Worm (Caenorhabditis elegans): ENCODE measurements around the gene W07G4.5.

DNA sequence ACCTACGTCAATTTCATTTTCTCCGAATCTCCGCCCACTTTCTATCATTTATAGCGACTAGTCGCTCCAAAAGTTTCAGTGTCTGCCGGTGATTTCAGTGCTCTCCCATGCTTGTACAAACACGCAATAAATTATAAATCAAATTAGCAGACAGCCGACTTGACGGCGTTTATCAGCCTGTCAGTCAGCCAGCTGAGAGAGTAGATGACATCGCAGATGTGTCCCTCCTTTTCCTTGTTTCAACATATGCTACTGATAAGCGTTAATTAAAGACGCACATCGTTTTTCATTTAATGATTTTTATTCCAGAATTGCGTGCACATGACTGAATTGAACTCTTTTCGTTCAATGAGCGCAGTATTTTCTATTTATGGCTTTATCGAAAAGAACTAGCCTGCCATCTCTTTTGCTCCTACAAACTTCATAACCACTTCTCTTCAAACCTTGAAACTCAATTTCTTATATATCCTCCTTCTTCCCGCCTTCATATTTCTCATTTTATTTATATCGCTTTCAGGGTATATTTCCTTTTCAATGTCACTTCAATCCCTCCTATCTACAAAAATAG lies 4.5 kb upstream of the W07G4.5 start, which contains the start of gene lap-2:
- peak; percentile 90 for TF ChIP-seq unc-62 (GFP tag; optimal IDR thresholded peaks at IDR 0.05)
- peak; percentile 46 for TF ChIP-seq nhr-90 (tag; optimal IDR thresholded peaks at IDR 0.05)
- no peak for TF ChIP-seq ceh-58 (GFP tag; IDR thresholded peaks at IDR 0.05)
- no peak for TF ChIP-seq snpc-4 (GFP tag; optimal IDR thresholded peaks at IDR 0.05)
- TF ChIP-seq snpc-4 (tag; optimal IDR thresholded peaks at IDR 0.05): peak in 1 of 4 experiments; percentile 26
- TF ChIP-seq ceh-40 (GFP tag; IDR thresholded peaks at IDR 0.05): no peak
- TF ChIP-seq rcor-1 (GFP tag; IDR thresholded peaks at IDR 0.05): no peak
- TF ChIP-seq mxl-1 (tag; optimal IDR thresholded peaks at IDR 0.05): no peak
- no peak for TF ChIP-seq nfya-1 (tag; optimal IDR thresholded peaks at IDR 0.05; ENCODE audit: borderline replicate concordance, insufficient read depth)
- peak; percentile 33 for TF ChIP-seq ztf-22 (GFP tag; optimal IDR thresholded peaks at IDR 0.05)
